Worm (Caenorhabditis elegans) whole organism, L3 larva: Measurements from ENCODE around the gene B0244.15.

Experiments
- ama-1 ChIP-seq: fragments of 150-350 bp; optimal IDR thresholded peaks from 2 replicates; lab custom pipeline; 2018
- egl-27 ChIP-seq: sonication (generic microtip); optimal IDR thresholded peaks from 4 replicates; lab custom pipeline; 2017; ENCODE audit warnings: missing biosample characterization, missing genetic modification reagents, missing genetic modification characterization
- egl-5 ChIP-seq: fragments of 150-350 bp; optimal IDR thresholded peaks from 2 replicates; lab custom pipeline; 2017; ENCODE audit warnings: missing biosample characterization, missing genetic modification reagents, missing genetic modification characterization, inconsistent platforms
- jun-1 ChIP-seq: fragments of 150-350 bp; optimal IDR thresholded peaks from 2 replicates; lab custom pipeline; 2014; ENCODE audit warnings: missing biosample characterization, missing genetic modification reagents, missing genetic modification characterization
- mdl-1 ChIP-seq: fragments of 150-350 bp; optimal IDR thresholded peaks from 2 replicates; lab custom pipeline; 2014; ENCODE audit warnings: missing biosample characterization, missing genetic modification characterization
- nhr-11 ChIP-seq: fragments of 150-350 bp; optimal IDR thresholded peaks from 2 replicates; lab custom pipeline; 2014; ENCODE audit warnings: missing biosample characterization, missing genetic modification characterization
- nhr-12 ChIP-seq: fragments of 150-350 bp; optimal IDR thresholded peaks from 2 replicates; lab custom pipeline; 2014; ENCODE audit warnings: missing biosample characterization, missing genetic modification characterization
- nhr-25 ChIP-seq: sonication (generic microtip); optimal IDR thresholded peaks from 2 replicates; lab custom pipeline; 2017; ENCODE audit warnings: missing biosample characterization, missing genetic modification characterization
- unc-62 ChIP-seq: fragments of 150-350 bp; sonication (generic microtip); optimal IDR thresholded peaks from 4 replicates; lab custom pipeline; 2014; ENCODE audit warnings: missing biosample characterization, missing genetic modification reagents, missing genetic modification characterization
- ztf-11 ChIP-seq: fragments of 150-350 bp; optimal IDR thresholded peaks from 2 replicates; lab custom pipeline; 2014; ENCODE audit warnings: missing biosample characterization, missing genetic modification characterization

DNA sequence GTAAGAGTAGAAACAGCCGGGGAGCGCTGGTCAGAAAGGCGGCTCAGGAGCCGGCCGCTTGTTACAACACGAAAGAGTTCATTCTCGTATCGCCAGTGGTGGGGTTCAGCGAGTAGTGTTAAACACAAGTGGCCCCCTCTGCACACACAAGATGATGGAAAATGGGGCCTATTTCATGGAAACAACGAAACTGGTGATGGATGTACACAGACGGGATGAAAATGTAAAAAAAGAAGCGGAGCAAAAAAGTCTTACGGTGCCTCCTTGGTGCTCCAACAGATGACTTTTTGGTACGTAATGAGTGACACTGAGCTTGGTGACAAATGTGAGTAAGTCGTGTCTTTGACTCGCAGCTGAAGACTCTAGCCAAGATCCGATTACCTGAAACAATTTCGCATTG lies 35.2 kb upstream of the B0244.15 start:
- no peak for TF ChIP-seq ztf-11 (tag; lab: Kevin White, UChicago)
- TF ChIP-seq egl-27 (tag; lab: Kevin White, UChicago): no peak
- TF ChIP-seq mdl-1 (tag; lab: Kevin White, UChicago): no peak
- TF ChIP-seq ama-1: no peak
- TF ChIP-seq nhr-11 (tag; lab: Kevin White, UChicago): no peak
- no peak for TF ChIP-seq nhr-12 (tag; lab: Kevin White, UChicago)
- no peak for TF ChIP-seq jun-1 (tag; lab: Kevin White, UChicago)
- no peak for TF ChIP-seq unc-62 (GFP tag; lab: Kevin White, UChicago)
- no peak for TF ChIP-seq egl-5
- TF ChIP-seq nhr-25: no peak
